Fruit fly (Drosophila melanogaster): ENCODE data around the gene CG9547.
A peak's percentile ranks its signal among the peaks of the same experiment; 100 is the strongest.

Gene CG9547

dm6 chr2L:6500648-6501325 is 6.5 kb upstream of the CG9547 start (continued):
- no peak for TF ChIP-seq CG10462 (GFP tag; optimal IDR thresholded peaks at IDR 0.05)
- peak; percentile 2 for TF ChIP-seq sug (tag; optimal IDR thresholded peaks at IDR 0.05)
- TF ChIP-seq CG2116 (GFP tag; optimal IDR thresholded peaks at IDR 0.05) = no peak
- TF ChIP-seq sob (GFP tag; IDR thresholded peaks at IDR 0.05) = no peak
- TF ChIP-seq gce (GFP tag; IDR thresholded peaks at IDR 0.05) = no peak
- peak; percentile 54; the same call in 1 of the 2 replicates for TF ChIP-seq CG32767 (GFP tag; IDR thresholded peaks at IDR 0.05)
- TF ChIP-seq lab (GFP tag; optimal IDR thresholded peaks at IDR 0.05) = peak; percentile 8
- TF ChIP-seq CG34376 (GFP tag; optimal IDR thresholded peaks at IDR 0.05) = peak; percentile 8
- no peak for TF ChIP-seq toy (GFP tag; IDR thresholded peaks at IDR 0.05)
- TF ChIP-seq exex (tag; optimal IDR thresholded peaks at IDR 0.05) = peak; percentile 62
- no peak for TF ChIP-seq Bgb (GFP tag; IDR thresholded peaks at IDR 0.05; ENCODE audit: partially characterized antibody)
- no peak for TF ChIP-seq CG16863 (GFP tag; optimal IDR thresholded peaks at IDR 0.05)

DNA sequence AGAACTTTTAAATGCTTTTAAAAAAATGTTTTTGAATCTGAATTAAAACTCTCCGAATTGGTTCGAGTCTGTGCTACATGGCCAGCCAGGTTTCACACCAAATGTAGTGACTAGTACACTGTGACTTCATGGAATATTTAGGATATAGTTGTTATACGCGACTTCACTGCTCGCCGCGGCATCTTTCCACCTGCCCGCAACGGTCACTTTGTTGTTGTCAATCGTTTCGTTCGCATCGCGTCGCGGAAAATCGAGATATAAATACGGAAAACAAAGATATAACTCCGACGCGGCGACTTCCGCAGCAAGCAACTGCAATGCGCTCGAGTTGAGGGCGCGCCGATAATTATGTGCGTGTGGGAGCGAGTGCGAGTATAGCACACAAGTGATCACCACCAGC is 4.1 kb upstream of the CG9547 start, which contains the start of gene CG31637:
Gene CG31637 (plus strand): TSS at position 200 of the 400 bp plus-strand sequence.
- TF ChIP-seq CG11247 (GFP tag; IDR thresholded peaks at IDR 0.05) (no peak), D (optimal IDR thresholded peaks at IDR 0.05) (no peak), D (GFP tag; optimal IDR thresholded peaks at IDR 0.05) (no peak), ham (GFP tag; IDR thresholded peaks at IDR 0.05) (no peak), az2 (GFP tag; optimal IDR thresholded peaks at IDR 0.05) (no peak), nau (GFP tag; optimal IDR thresholded peaks at IDR 0.05) (no peak), pzg (GFP tag; optimal IDR thresholded peaks at IDR 0.05) (peak; percentile 94), Sry-δ (GFP tag; optimal IDR thresholded peaks at IDR 0.05) (peak; percentile 56), GATAe (GFP tag; conservative IDR thresholded peaks at IDR 0.05) (no peak), h (optimal IDR thresholded peaks at IDR 0.05) (no peak), mirr (GFP tag; optimal IDR thresholded peaks at IDR 0.05) (peak; percentile 16), CG10147 (GFP tag; optimal IDR thresholded peaks at IDR 0.05) (peak; percentile 32), CG10321 (GFP tag; IDR thresholded peaks at IDR 0.05) (no peak), CG2120 (GFP tag; optimal IDR thresholded peaks at IDR 0.05) (no peak), CG17612 (GFP tag; IDR thresholded peaks at IDR 0.05) (no peak), sim (GFP tag; IDR thresholded peaks at IDR 0.05) (no peak), tx (GFP tag; optimal IDR thresholded peaks at IDR 0.05) (no peak), Sox100B (GFP tag; optimal IDR thresholded peaks at IDR 0.05) (no peak), CG14860 (GFP tag; IDR thresholded peaks at IDR 0.05; ENCODE audit: partially characterized antibody) (no peak), CG31365 (tag; optimal IDR thresholded peaks at IDR 0.05) (no peak), CG18764 (GFP tag; optimal IDR thresholded peaks at IDR 0.05) (no peak), CG14441 (GFP tag; IDR thresholded peaks at IDR 0.05) (no peak), disco-r (GFP tag; optimal IDR thresholded peaks at IDR 0.05) (no peak), Ravus (GFP tag; IDR thresholded peaks at IDR 0.05) (no peak), CG1602 (GFP tag; optimal IDR thresholded peaks at IDR 0.05) (no peak), CG6254 (GFP tag; optimal IDR thresholded peaks at IDR 0.05) (no peak), wek (GFP tag; optimal IDR thresholded peaks at IDR 0.05) (peak; percentile 61), Antp (GFP tag; optimal IDR thresholded peaks at IDR 0.05) (no peak), scrt (GFP tag; optimal IDR thresholded peaks at IDR 0.05) (no peak), Aef1 (GFP tag; IDR thresholded peaks at IDR 0.05) (no peak), CG9797 (GFP tag; optimal IDR thresholded peaks at IDR 0.05) (peak; percentile 92), CG10267 (tag; optimal IDR thresholded peaks at IDR 0.05) (peak; percentile 49), CG8281 (tag; optimal IDR thresholded peaks at IDR 0.05) (no peak), sens (GFP tag) (peak; percentile 76), CG1233 (GFP tag; optimal IDR thresholded peaks at IDR 0.05) (no peak), CG10959 (GFP tag; IDR thresholded peaks at IDR 0.05) (no peak), Xbp1 (GFP tag; optimal IDR thresholded peaks at IDR 0.05) (peak; percentile 31), p53 (GFP tag; optimal IDR thresholded peaks at IDR 0.05) (peak; percentile 21), CG2202 (tag; optimal IDR thresholded peaks at IDR 0.05) (no peak)

All from whole organism, embryonic.